Worm (Caenorhabditis elegans) whole organism, L4/young adult: ENCODE data around the gene cest-35.2.

Experiments
- W03F9.2 ChIP-seq: fragments of 150-350 bp; optimal IDR thresholded peaks from 2 replicates; lab custom pipeline; 2014; ENCODE audit warnings: missing biosample characterization, missing genetic modification characterization
- dao-5 ChIP-seq: sonication (generic microtip); optimal IDR thresholded peaks from 2 replicates; lab custom pipeline; 2016; ENCODE audit warnings: missing genotype, missing genetic modification characterization, moderate library complexity, missing compliant biosample characterization
- him-1 ChIP-seq: sonication (generic microtip); optimal IDR thresholded peaks from 2 replicates; lab custom pipeline; 2016; ENCODE audit warnings: missing genotype, missing genetic modification reagents, missing genetic modification characterization, missing compliant biosample characterization

cest-35.2 gene

ce11 chrV:5192501-5192900 lies 44.5 kb downstream of the cest-35.2 start, which contains the start of gene C03A7.13:
Gene C03A7.13 (minus strand): TSS chrV:5192543.
- TF ChIP-seq dao-5 (tag; lab: Kevin White, UChicago) (no peak), W03F9.2 (tag; lab: Kevin White, UChicago) (no peak), him-1 (tag; lab: Kevin White, UChicago) (no peak)
